Fruit fly (Drosophila melanogaster) whole organism, embryonic: ENCODE results near the gene RpL35A.
A peak's percentile ranks its signal among the peaks of the same experiment; 100 is the strongest.

Experiments used
- Adf1 ChIP-seq: fragments of 200-800 bp; sonication (Bioruptor generic); IDR thresholded peaks from 2 replicates; pipeline ENCODE4 v1.3.6; 2022; ENCODE audit warnings: missing biosample characterization, missing genetic modification characterization
- Bdp1 ChIP-seq: fragments of 200-800 bp; sonication (Bioruptor generic); optimal IDR thresholded peaks from 3 replicates; lab custom pipeline; 2016; ENCODE audit warnings: missing biosample characterization, missing genetic modification characterization
- CG10274 ChIP-seq: fragments of 200-800 bp; sonication (Bioruptor generic); optimal IDR thresholded peaks from 3 replicates; lab custom pipeline; 2017; ENCODE audit warnings: missing biosample characterization, mild to moderate bottlenecking, missing genetic modification characterization
- CG10431 ChIP-seq: fragments of 200-800 bp; sonication (Bioruptor generic); optimal IDR thresholded peaks from 3 replicates; lab custom pipeline; 2018; ENCODE audit warnings: missing biosample characterization, mild to moderate bottlenecking, missing genetic modification characterization
- CG11093 ChIP-seq: fragments of 200-800 bp; sonication (Bioruptor generic); IDR thresholded peaks from 3 replicates; pipeline ENCODE4 v1.3.6; 2022; ENCODE audit warnings: missing biosample characterization, missing genetic modification characterization
- CG11247 ChIP-seq: fragments of 200-800 bp; sonication (Bioruptor generic); IDR thresholded peaks from 2 replicates; pipeline ENCODE4 v1.3.6; 2022; ENCODE audit warnings: missing biosample characterization, missing genetic modification characterization
- CG11398 ChIP-seq: fragments of 200-800 bp; sonication (Bioruptor generic); optimal IDR thresholded peaks from 2 replicates; lab custom pipeline; 2016; ENCODE audit warnings: missing biosample characterization, missing genetic modification characterization
- CG11696 ChIP-seq: fragments of 200-800 bp; sonication (Bioruptor generic); IDR thresholded peaks from 2 replicates; pipeline ENCODE4 v1.3.6; 2022; ENCODE audit warnings: missing biosample characterization, missing genetic modification characterization
- CG12219 ChIP-seq: fragments of 200-800 bp; sonication (Bioruptor generic); optimal IDR thresholded peaks from 3 replicates; lab custom pipeline; 2018; ENCODE audit warnings: missing biosample characterization, mild to moderate bottlenecking, missing genetic modification characterization
- CG12236 ChIP-seq: fragments of 200-800 bp; sonication (Bioruptor generic); optimal IDR thresholded peaks from 2 replicates; lab custom pipeline; 2016; ENCODE audit warnings: missing biosample characterization, missing genetic modification characterization
- CG12769 ChIP-seq: fragments of 200-800 bp; sonication (Bioruptor generic); optimal IDR thresholded peaks from 2 replicates; lab custom pipeline; 2019; ENCODE audit warnings: missing biosample characterization, mild to moderate bottlenecking, missing genetic modification characterization, moderate library complexity
- CG1832 ChIP-seq: fragments of 200-800 bp; sonication (Bioruptor generic); optimal IDR thresholded peaks from 2 replicates; lab custom pipeline; 2017; ENCODE audit warnings: missing biosample characterization, mild to moderate bottlenecking, missing genetic modification characterization, inconsistent platforms
- CG2202 ChIP-seq: fragments of 200-800 bp; sonication (Bioruptor generic); optimal IDR thresholded peaks from 2 replicates; lab custom pipeline; 2018; ENCODE audit warnings: missing biosample characterization, mild to moderate bottlenecking, missing genetic modification characterization
- CG3163 ChIP-seq: fragments of 200-800 bp; sonication (Bioruptor generic); optimal IDR thresholded peaks from 3 replicates; lab custom pipeline; 2016; ENCODE audit warnings: missing biosample characterization, missing genetic modification characterization
- CG3838 ChIP-seq: fragments of 200-800 bp; sonication (Bioruptor generic); optimal IDR thresholded peaks from 3 replicates; lab custom pipeline; 2016; ENCODE audit warnings: missing biosample characterization, missing genetic modification characterization
- CG4328 ChIP-seq: fragments of 200-800 bp; sonication (Bioruptor generic); optimal IDR thresholded peaks from 3 replicates; lab custom pipeline; 2017; ENCODE audit warnings: missing biosample characterization, missing genetic modification reagents, missing genetic modification characterization
- CG4707 ChIP-seq: fragments of 200-800 bp; sonication (Bioruptor generic); optimal IDR thresholded peaks from 2 replicates; lab custom pipeline; 2018; ENCODE audit warnings: missing biosample characterization, mild to moderate bottlenecking, missing genetic modification characterization, moderate library complexity
- CG5953 ChIP-seq: fragments of 200-800 bp; sonication (Bioruptor generic); IDR thresholded peaks from 2 replicates; pipeline ENCODE4 v1.3.6; 2022; ENCODE audit warnings: missing biosample characterization, missing genetic modification characterization
- CG6654 ChIP-seq: fragments of 200-800 bp; sonication (Bioruptor generic); optimal IDR thresholded peaks from 2 replicates; lab custom pipeline; 2017; ENCODE audit warnings: missing biosample characterization, mild to moderate bottlenecking, missing genetic modification characterization
- CG7357 ChIP-seq: fragments of 200-800 bp; sonication (Bioruptor generic); IDR thresholded peaks from 3 replicates; pipeline ENCODE4 v1.3.6; 2022; ENCODE audit warnings: missing biosample characterization, missing genetic modification characterization
- CG8281 ChIP-seq: fragments of 200-800 bp; sonication (Bioruptor generic); optimal IDR thresholded peaks from 2 replicates; lab custom pipeline; 2018; ENCODE audit warnings: missing biosample characterization, mild to moderate bottlenecking, missing genetic modification characterization, moderate library complexity
- CG9437 ChIP-seq: fragments of 200-800 bp; sonication (Bioruptor generic); optimal IDR thresholded peaks from 2 replicates; lab custom pipeline; 2018; ENCODE audit warnings: missing biosample characterization, mild to moderate bottlenecking, missing genetic modification characterization
- Dek ChIP-seq: fragments of 200-800 bp; sonication (Bioruptor generic); optimal IDR thresholded peaks from 3 replicates; lab custom pipeline; 2019; ENCODE audit warnings: missing biosample characterization, mild to moderate bottlenecking, missing genetic modification characterization, moderate library complexity
- Doc2 ChIP-seq: fragments of 200-800 bp; sonication (Bioruptor generic); IDR thresholded peaks from 2 replicates; pipeline ENCODE4 v1.3.6; 2022; ENCODE audit warnings: missing biosample characterization, missing genetic modification characterization
- Ets65A ChIP-seq: fragments of 200-800 bp; sonication (Bioruptor generic); peaks from one replicate; lab custom pipeline; 2016; ENCODE audit warnings: missing biosample characterization, missing genetic modification characterization
- HHEX ChIP-seq: fragments of 200-800 bp; sonication (Bioruptor generic); optimal IDR thresholded peaks from 3 replicates; lab custom pipeline; 2017; ENCODE audit warnings: missing biosample characterization, mild to moderate bottlenecking, missing genetic modification characterization, missing genetic modification reagents
- HLHmδ ChIP-seq: fragments of 200-800 bp; sonication (Bioruptor generic); optimal IDR thresholded peaks from 2 replicates; lab custom pipeline; 2018; ENCODE audit warnings: missing biosample characterization, mild to moderate bottlenecking, missing genetic modification characterization, moderate library complexity
- Hmr ChIP-seq: fragments of 200-800 bp; sonication (Bioruptor generic); optimal IDR thresholded peaks from 3 replicates; lab custom pipeline; 2017; ENCODE audit warnings: mild to moderate bottlenecking, missing biosample characterization, missing genetic modification reagents, missing genetic modification characterization
- Kr ChIP-seq: fragments of 200-800 bp; sonication (Bioruptor generic); optimal IDR thresholded peaks from 2 replicates; lab custom pipeline; 2017; ENCODE audit warnings: missing biosample characterization, mild to moderate bottlenecking, missing genetic modification characterization
- Lim3 ChIP-seq: fragments of 200-800 bp; sonication (Bioruptor generic); IDR thresholded peaks from 2 replicates; pipeline ENCODE4 v1.3.6; 2022; ENCODE audit warnings: missing biosample characterization, missing genetic modification characterization
- Lpt ChIP-seq: fragments of >200 bp; optimal IDR thresholded peaks from 2 replicates; lab custom pipeline; 2018; ENCODE audit warnings: missing biosample characterization, missing genetic modification characterization
- MESR4 ChIP-seq: fragments of 200-800 bp; sonication (Bioruptor generic); optimal IDR thresholded peaks from 2 replicates; lab custom pipeline; 2018; ENCODE audit warnings: missing biosample characterization, mild to moderate bottlenecking, missing genetic modification characterization, moderate library complexity
- Mad ChIP-seq: fragments of 200-800 bp; sonication (Bioruptor generic); optimal IDR thresholded peaks from 2 replicates; lab custom pipeline; 2016; ENCODE audit warnings: missing biosample characterization, missing genetic modification characterization
- Nf-YC ChIP-seq: fragments of 200-800 bp; optimal IDR thresholded peaks from 3 replicates; lab custom pipeline; 2019; ENCODE audit warnings: missing biosample characterization, mild to moderate bottlenecking, missing genetic modification characterization, moderate library complexity
- Pdp1 ChIP-seq, 2 experiments: fragments of 200-800 bp; sonication (Bioruptor generic); optimal IDR thresholded peaks; 3 replicates each; lab custom pipeline; 2016; ENCODE audit warnings: missing biosample characterization in 2 of 2, missing genetic modification characterization in 2 of 2, mild to moderate bottlenecking in 1 of 2, moderate library complexity in 1 of 2
- TFAM ChIP-seq: fragments of 200-800 bp; sonication (Bioruptor generic); optimal IDR thresholded peaks from 2 replicates; lab custom pipeline; 2017; ENCODE audit warnings: missing biosample characterization, missing genetic modification characterization, inconsistent platforms
- ab ChIP-seq: fragments of 200-800 bp; sonication (Bioruptor generic); optimal IDR thresholded peaks from 2 replicates; lab custom pipeline; 2016; ENCODE audit warnings: missing biosample characterization, missing genetic modification characterization
- ara ChIP-seq: fragments of 200-800 bp; sonication (Bioruptor generic); IDR thresholded peaks from 2 replicates; pipeline ENCODE4 v1.3.6; 2022; ENCODE audit warnings: missing biosample characterization, missing genetic modification characterization
- cwo ChIP-seq: fragments of 200-800 bp; sonication (Bioruptor generic); optimal IDR thresholded peaks from 3 replicates; lab custom pipeline; 2017; ENCODE audit warnings: missing biosample characterization, missing genetic modification characterization, mild to moderate bottlenecking, moderate library complexity, missing genetic modification reagents
- dan ChIP-seq: fragments of 200-800 bp; sonication (Bioruptor generic); IDR thresholded peaks from 2 replicates; pipeline ENCODE4 v1.3.6; 2022; ENCODE audit warnings: missing biosample characterization, missing genetic modification characterization
- dati ChIP-seq: fragments of 200-800 bp; sonication (Bioruptor generic); IDR thresholded peaks from 2 replicates; pipeline ENCODE4 v1.3.6; 2022; ENCODE audit warnings: missing biosample characterization, missing genetic modification characterization
- esg ChIP-seq: fragments of 200-800 bp; sonication (Bioruptor generic); conservative IDR thresholded peaks from 2 replicates; pipeline ENCODE4 v1.3.6; 2022; ENCODE audit warnings: missing biosample characterization, missing genetic modification characterization
- fd102C ChIP-seq: fragments of 200-800 bp; sonication (Bioruptor generic); optimal IDR thresholded peaks from 2 replicates; lab custom pipeline; 2018; ENCODE audit warnings: missing biosample characterization, mild to moderate bottlenecking, missing genetic modification characterization, moderate library complexity
- fd64A ChIP-seq: fragments of 200-800 bp; sonication (Bioruptor generic); optimal IDR thresholded peaks from 3 replicates; lab custom pipeline; 2018; ENCODE audit warnings: missing biosample characterization, mild to moderate bottlenecking, missing genetic modification characterization
- fru ChIP-seq: fragments of >200 bp; optimal IDR thresholded peaks from 2 replicates; lab custom pipeline; 2017
- gsb ChIP-seq: fragments of 200-800 bp; sonication (Bioruptor generic); IDR thresholded peaks from 2 replicates; pipeline ENCODE4 v1.3.6; 2022; ENCODE audit warnings: missing biosample characterization, missing genetic modification characterization
- nerfin-1 ChIP-seq: fragments of 200-800 bp; sonication (Bioruptor generic); optimal IDR thresholded peaks from 3 replicates; lab custom pipeline; 2019; ENCODE audit warnings: missing biosample characterization, mild to moderate bottlenecking, missing genetic modification characterization, moderate library complexity
- pan ChIP-seq, 4 experiments: fragments of >200 bp in 3 of 4; fragments of 200-800 bp in 1 of 4; sonication (Bioruptor generic) in 1 of 4; optimal IDR thresholded peaks in 3 of 4; IDR thresholded peaks in 1 of 4; 2 replicates each; pipeline versions ENCODE4 v1.3.6 to Lab custom; 2017 to 2022; ENCODE audit warnings: missing biosample characterization in 2 of 4, missing genetic modification characterization in 2 of 4, mixed read lengths in 1 of 4
- stwl ChIP-seq: fragments of 200-800 bp; sonication (Bioruptor generic); optimal IDR thresholded peaks from 3 replicates; lab custom pipeline; 2018; ENCODE audit warnings: missing biosample characterization, mild to moderate bottlenecking, missing genetic modification characterization, moderate library complexity
- zen2 ChIP-seq: fragments of 200-800 bp; sonication (Bioruptor generic); IDR thresholded peaks from 3 replicates; pipeline ENCODE4 v1.3.6; 2022; ENCODE audit warnings: missing biosample characterization, missing genetic modification characterization; ENCODE audit not compliant: partially characterized antibody
- zfh2 ChIP-seq: fragments of 200-800 bp; sonication (Bioruptor generic); optimal IDR thresholded peaks from 2 replicates; lab custom pipeline; 2016; ENCODE audit warnings: missing biosample characterization, missing genetic modification characterization

The RpL35A gene

DNA sequence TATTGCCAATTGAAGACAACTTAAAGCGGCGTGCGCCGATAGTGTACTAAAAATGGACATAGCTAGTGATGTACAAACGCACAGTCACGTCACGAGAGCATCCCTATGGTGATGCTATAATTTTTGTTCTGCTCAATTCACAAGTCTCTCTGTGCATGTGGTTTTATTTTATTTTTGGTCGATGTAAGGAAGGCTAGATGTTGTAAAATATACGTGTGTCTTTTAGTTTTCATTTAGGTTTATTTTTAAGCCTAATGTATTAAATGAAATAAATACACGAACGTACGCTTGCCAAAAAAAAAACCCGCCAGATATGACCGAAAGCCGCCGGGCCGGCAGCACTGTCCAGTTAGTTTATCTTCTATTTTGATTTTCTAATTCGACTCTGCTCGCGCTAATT is 7.7 kb upstream of the RpL35A start, which contains the start of the genes CG45100, HDAC3 and Hcs (continued):
- no peak for TF ChIP-seq stwl
- TF ChIP-seq CG4707 = no peak
- no peak for TF ChIP-seq CG11247 (GFP tag; lab: Robert Waterston, UW)
- TF ChIP-seq CG3163 = peak; percentile 21
- TF ChIP-seq CG1832 (GFP tag; lab: Kevin White, UChicago) = no peak
- no peak for TF ChIP-seq Dek (tag; lab: Kevin White, UChicago)
- no peak for TF ChIP-seq CG2202 (tag; lab: Kevin White, UChicago)
- TF ChIP-seq CG11696 (GFP tag; lab: Robert Waterston, UW) = no peak
- TF ChIP-seq gsb = no peak
- no peak for TF ChIP-seq Lim3 (GFP tag; lab: Robert Waterston, UW)
- no peak for TF ChIP-seq esg (GFP tag; lab: Robert Waterston, UW)
- peak; percentile 72 for TF ChIP-seq zfh2 (GFP tag; lab: Kevin White, UChicago)
- TF ChIP-seq CG10431 (GFP tag; lab: Kevin White, UChicago) = no peak
- no peak for TF ChIP-seq ab (GFP tag; lab: Kevin White, UChicago)
- TF ChIP-seq nerfin-1 (tag; lab: Kevin White, UChicago) = no peak
- TF ChIP-seq CG12769 = no peak
- no peak for TF ChIP-seq CG3838 (GFP tag; lab: Kevin White, UChicago)
- peak in 1 of 2 experiments; percentile 48 for TF ChIP-seq Pdp1 (GFP tag; optimal IDR thresholded peaks at IDR 0.05; lab: Kevin White, UChicago)
- TF ChIP-seq CG10274 = no peak
- TF ChIP-seq CG9437 (GFP tag; lab: Kevin White, UChicago) = no peak
- TF ChIP-seq Bdp1 (GFP tag; lab: Kevin White, UChicago) = peak; percentile 4
- TF ChIP-seq Ets65A = peak; percentile 75
- TF ChIP-seq CG5953 (GFP tag; lab: Robert Waterston, UW) = no peak
- no peak for TF ChIP-seq pan (optimal IDR thresholded peaks at IDR 0.05; lab: Kevin White, UChicago)
- no peak for TF ChIP-seq pan (GFP tag; optimal IDR thresholded peaks at IDR 0.05 in 1 of 2, IDR thresholded peaks at IDR 0.05 in 1 of 2)
- TF ChIP-seq ara (GFP tag; lab: Robert Waterston, UW) = no peak
- TF ChIP-seq CG8281 (tag; lab: Kevin White, UChicago) = no peak
- no peak for TF ChIP-seq cwo (GFP tag; lab: Kevin White, UChicago)
- no peak for TF ChIP-seq TFAM (GFP tag; lab: Kevin White, UChicago)
- TF ChIP-seq fd102C (GFP tag; lab: Kevin White, UChicago) = no peak
- TF ChIP-seq HLHmδ (GFP tag; lab: Kevin White, UChicago) = no peak
- TF ChIP-seq Mad (GFP tag; lab: Kevin White, UChicago) = peak; percentile 50
- no peak for TF ChIP-seq CG12219
- peak; percentile 28; the same call in 1 of the 2 replicates for TF ChIP-seq Adf1 (GFP tag; lab: Robert Waterston, UW)
- TF ChIP-seq dan (GFP tag; lab: Robert Waterston, UW) = no peak
- no peak for TF ChIP-seq Doc2 (GFP tag; lab: Robert Waterston, UW)
- no peak for TF ChIP-seq Hmr (GFP tag; lab: Kevin White, UChicago)
- no peak for TF ChIP-seq Kr (GFP tag; lab: Kevin White, UChicago)
- TF ChIP-seq CG7357 (GFP tag; lab: Robert Waterston, UW) = no peak
- TF ChIP-seq HHEX = no peak
- no peak for TF ChIP-seq CG12236 (GFP tag; lab: Kevin White, UChicago)
- TF ChIP-seq Lpt (GFP tag; lab: Kevin White, UChicago) = no peak
- no peak for TF ChIP-seq fd64A
- no peak for TF ChIP-seq CG6654
- TF ChIP-seq Nf-YC (tag; lab: Kevin White, UChicago) = no peak
- TF ChIP-seq CG4328 (GFP tag; lab: Kevin White, UChicago) = no peak
- TF ChIP-seq zen2 (GFP tag; lab: Robert Waterston, UW) = peak; percentile 58; the same call in 1 of the 3 replicates
- no peak for TF ChIP-seq MESR4 (GFP tag; lab: Kevin White, UChicago)
- no peak for TF ChIP-seq CG11398 (GFP tag; lab: Kevin White, UChicago)
- TF ChIP-seq dati (GFP tag; lab: Robert Waterston, UW) = no peak
- TF ChIP-seq fru (lab: Kevin White, UChicago) = no peak
- TF ChIP-seq CG11093 (GFP tag; lab: Robert Waterston, UW) = no peak
